Worm (Caenorhabditis elegans): ENCODE data around the gene maa-1.

ce11 chrIII:11836734-11837133 is 14.4 kb upstream of the maa-1 start:
- TF ChIP-seq B0310.2 (tag; optimal IDR thresholded peaks at IDR 0.05) (no peak), flt-1 (GFP tag; IDR thresholded peaks at IDR 0.05) (no peak), ama-1 (optimal IDR thresholded peaks at IDR 0.05) (no peak), hnd-1 (tag; optimal IDR thresholded peaks at IDR 0.05) (no peak), ceh-36 (tag; optimal IDR thresholded peaks at IDR 0.05) (no peak)
